Fruit fly (Drosophila melanogaster) whole organism, embryonic: ENCODE results near the gene CG9297.

Experiments used
- ATbp ChIP-seq: fragments of 200-800 bp; sonication (Bioruptor generic); optimal IDR thresholded peaks from 2 replicates; lab custom pipeline; 2017; ENCODE audit warnings: missing biosample characterization, mild to moderate bottlenecking, missing genetic modification characterization, missing genetic modification reagents
- Asciz ChIP-seq: fragments of 200-800 bp; sonication (Bioruptor generic); optimal IDR thresholded peaks from 2 replicates; lab custom pipeline; 2017; ENCODE audit warnings: missing biosample characterization, mild to moderate bottlenecking, missing genetic modification characterization, missing genetic modification reagents
- CG12942 ChIP-seq: fragments of 200-800 bp; sonication (Bioruptor generic); optimal IDR thresholded peaks from 3 replicates; lab custom pipeline; 2016; ENCODE audit warnings: missing biosample characterization, missing genetic modification characterization
- CG14441 ChIP-seq: fragments of 200-800 bp; sonication (Bioruptor generic); IDR thresholded peaks from 2 replicates; pipeline ENCODE4 v1.3.6; 2022; ENCODE audit warnings: missing biosample characterization, missing genetic modification characterization
- CG15011 ChIP-seq: fragments of 200-800 bp; sonication (Bioruptor generic); optimal IDR thresholded peaks from 3 replicates; lab custom pipeline; 2018; ENCODE audit warnings: missing biosample characterization, mild to moderate bottlenecking, missing genetic modification characterization
- CG15269 ChIP-seq: fragments of 200-800 bp; sonication (Bioruptor generic); optimal IDR thresholded peaks from 2 replicates; lab custom pipeline; 2018; ENCODE audit warnings: missing biosample characterization, mild to moderate bottlenecking, missing genetic modification characterization, moderate library complexity
- CG16815 ChIP-seq: fragments of 200-800 bp; sonication (Bioruptor generic); optimal IDR thresholded peaks from 3 replicates; lab custom pipeline; 2017; ENCODE audit warnings: missing biosample characterization, mild to moderate bottlenecking, missing genetic modification characterization
- CG17829 ChIP-seq: fragments of 200-800 bp; optimal IDR thresholded peaks from 2 replicates; lab custom pipeline; 2019; ENCODE audit warnings: missing biosample characterization, mild to moderate bottlenecking, missing genetic modification characterization, moderate library complexity
- CG1792 ChIP-seq: fragments of 200-800 bp; sonication (Bioruptor generic); optimal IDR thresholded peaks from 2 replicates; lab custom pipeline; 2016; ENCODE audit warnings: missing biosample characterization, missing genetic modification characterization
- CG2202 ChIP-seq: fragments of 200-800 bp; sonication (Bioruptor generic); optimal IDR thresholded peaks from 2 replicates; lab custom pipeline; 2018; ENCODE audit warnings: missing biosample characterization, mild to moderate bottlenecking, missing genetic modification characterization
- CG30431 ChIP-seq: fragments of 200-800 bp; sonication (Bioruptor generic); optimal IDR thresholded peaks from 2 replicates; lab custom pipeline; 2017; ENCODE audit warnings: missing biosample characterization, missing genetic modification characterization
- CG3995 ChIP-seq: fragments of 200-800 bp; sonication (Bioruptor generic); optimal IDR thresholded peaks from 3 replicates; lab custom pipeline; 2016; ENCODE audit warnings: missing biosample characterization, missing genetic modification characterization
- CG6683 ChIP-seq: fragments of 200-800 bp; sonication (Bioruptor generic); optimal IDR thresholded peaks from 2 replicates; lab custom pipeline; 2017; ENCODE audit warnings: missing biosample characterization, mild to moderate bottlenecking, missing genetic modification characterization, missing genetic modification reagents
- CG7963 ChIP-seq: fragments of 200-800 bp; sonication (Bioruptor generic); IDR thresholded peaks from 3 replicates; pipeline ENCODE4 v1.3.6; 2022; ENCODE audit warnings: missing biosample characterization, missing genetic modification characterization; ENCODE audit not compliant: partially characterized antibody
- CG8388 ChIP-seq: fragments of 200-800 bp; sonication (Bioruptor generic); optimal IDR thresholded peaks from 2 replicates; lab custom pipeline; 2019; ENCODE audit warnings: missing biosample characterization, mild to moderate bottlenecking, missing genetic modification characterization, moderate library complexity
- Chrac-16 ChIP-seq: fragments of 200-800 bp; sonication (Bioruptor generic); optimal IDR thresholded peaks from 3 replicates; lab custom pipeline; 2016; ENCODE audit warnings: missing biosample characterization, missing genetic modification characterization
- Hmx ChIP-seq: fragments of 200-800 bp; sonication (Bioruptor generic); optimal IDR thresholded peaks from 2 replicates; lab custom pipeline; 2016; ENCODE audit warnings: missing biosample characterization, missing genetic modification characterization
- Lhr ChIP-seq: fragments of 200-800 bp; sonication (Bioruptor generic); optimal IDR thresholded peaks from 3 replicates; lab custom pipeline; 2017; ENCODE audit warnings: mild to moderate bottlenecking, missing biosample characterization, missing genetic modification reagents, missing genetic modification characterization
- Mad ChIP-seq: fragments of 200-800 bp; sonication (Bioruptor generic); optimal IDR thresholded peaks from 2 replicates; lab custom pipeline; 2016; ENCODE audit warnings: missing biosample characterization, missing genetic modification characterization
- Mrtf ChIP-seq: fragments of 200-800 bp; sonication (Bioruptor generic); IDR thresholded peaks from 3 replicates; pipeline ENCODE4 v1.3.6; 2022; ENCODE audit warnings: missing biosample characterization, missing genetic modification characterization
- NK7.1 ChIP-seq: fragments of 200-800 bp; sonication (Bioruptor generic); optimal IDR thresholded peaks from 3 replicates; lab custom pipeline; 2016; ENCODE audit warnings: missing biosample characterization, missing genetic modification characterization
- Oli ChIP-seq: fragments of 200-800 bp; sonication (Bioruptor generic); optimal IDR thresholded peaks from 2 replicates; lab custom pipeline; 2018; ENCODE audit warnings: missing biosample characterization, mild to moderate bottlenecking, missing genetic modification characterization, moderate library complexity
- Opbp ChIP-seq: fragments of 200-800 bp; sonication (Bioruptor generic); IDR thresholded peaks from 3 replicates; pipeline ENCODE4 v1.3.6; 2022; ENCODE audit warnings: missing biosample characterization, missing genetic modification characterization; ENCODE audit not compliant: partially characterized antibody
- Sox102F ChIP-seq: fragments of 200-800 bp; sonication (Bioruptor generic); optimal IDR thresholded peaks from 2 replicates; lab custom pipeline; 2018; ENCODE audit warnings: missing biosample characterization, mild to moderate bottlenecking, missing genetic modification characterization, moderate library complexity
- Trl ChIP-seq, 3 experiments: fragments of >200 bp in 2 of 3; fragments of 200-800 bp in 1 of 3; sonication (Bioruptor generic) in 1 of 3; optimal IDR thresholded peaks; 2 replicates in 1 of 3; 3 replicates in 2 of 3; lab custom pipeline; 2016 to 2017; ENCODE audit warnings: missing biosample characterization in 1 of 3, missing genetic modification characterization in 1 of 3
- Usf ChIP-seq: fragments of 200-800 bp; sonication (Bioruptor generic); optimal IDR thresholded peaks from 2 replicates; lab custom pipeline; 2017; ENCODE audit warnings: missing genotype, missing biosample characterization, missing genetic modification characterization
- ac ChIP-seq: fragments of 200-800 bp; sonication (Bioruptor generic); optimal IDR thresholded peaks from 3 replicates; lab custom pipeline; 2017; ENCODE audit warnings: missing biosample characterization, mild to moderate bottlenecking, missing genetic modification characterization
- ase ChIP-seq: fragments of 200-800 bp; sonication (Bioruptor generic); IDR thresholded peaks from 3 replicates; pipeline ENCODE4 v1.3.6; 2022; ENCODE audit warnings: missing biosample characterization, missing genetic modification characterization
- chinmo ChIP-seq: fragments of 200-800 bp; sonication (Bioruptor generic); IDR thresholded peaks from 4 replicates; pipeline ENCODE4 v1.3.6; 2022; ENCODE audit warnings: missing biosample characterization, missing genetic modification characterization; ENCODE audit not compliant: partially characterized antibody
- corto ChIP-seq: fragments of 200-800 bp; sonication (Bioruptor generic); optimal IDR thresholded peaks from 2 replicates; lab custom pipeline; 2016; ENCODE audit warnings: missing biosample characterization, mild to moderate bottlenecking, missing genetic modification characterization, moderate library complexity
- en ChIP-seq: fragments of 200-800 bp; sonication (Bioruptor generic); optimal IDR thresholded peaks from 2 replicates; lab custom pipeline; 2016; ENCODE audit warnings: missing biosample characterization, missing genetic modification characterization
- esg ChIP-seq: fragments of 200-800 bp; sonication (Bioruptor generic); conservative IDR thresholded peaks from 2 replicates; pipeline ENCODE4 v1.3.6; 2022; ENCODE audit warnings: missing biosample characterization, missing genetic modification characterization
- gcm ChIP-seq: fragments of 200-800 bp; sonication (Bioruptor generic); optimal IDR thresholded peaks from 2 replicates; lab custom pipeline; 2019; ENCODE audit warnings: missing biosample characterization, mild to moderate bottlenecking, missing genetic modification characterization, moderate library complexity
- grau ChIP-seq: fragments of 200-800 bp; optimal IDR thresholded peaks from 3 replicates; lab custom pipeline; 2019; ENCODE audit warnings: missing biosample characterization, mild to moderate bottlenecking, missing genetic modification characterization, moderate library complexity
- gt ChIP-seq: fragments of 200-800 bp; sonication (Bioruptor generic); IDR thresholded peaks from 2 replicates; pipeline ENCODE4 v1.3.6; 2022; ENCODE audit warnings: missing biosample characterization, missing genetic modification characterization
- hkb ChIP-seq, 2 experiments: fragments of 200-800 bp in 1 of 2; fragments of >200 bp in 1 of 2; sonication (Bioruptor generic) in 1 of 2; IDR thresholded peaks in 1 of 2; optimal IDR thresholded peaks in 1 of 2; 2 replicates each; pipeline versions ENCODE4 v1.3.6 to Lab custom; 2017 to 2022; ENCODE audit warnings: missing biosample characterization in 1 of 2, missing genetic modification characterization in 1 of 2
- lola ChIP-seq, 3 experiments: fragments of >200 bp in 2 of 3; fragments of 200-800 bp in 1 of 3; sonication (Bioruptor generic) in 1 of 3; optimal IDR thresholded peaks; 2 replicates each; lab custom pipeline; 2017 to 2019; ENCODE audit warnings: missing biosample characterization in 3 of 3, missing genetic modification characterization in 3 of 3, mild to moderate bottlenecking in 1 of 3, moderate library complexity in 1 of 3
- luna ChIP-seq: fragments of 200-800 bp; sonication (Bioruptor generic); optimal IDR thresholded peaks from 2 replicates; lab custom pipeline; 2016; ENCODE audit warnings: missing biosample characterization, missing genetic modification characterization
- maf-S ChIP-seq: fragments of 200-800 bp; sonication (Bioruptor generic); optimal IDR thresholded peaks from 2 replicates; lab custom pipeline; 2016; ENCODE audit warnings: missing biosample characterization, missing genetic modification characterization
- nau ChIP-seq: fragments of 200-800 bp; sonication (Bioruptor generic); optimal IDR thresholded peaks from 3 replicates; lab custom pipeline; 2017; ENCODE audit warnings: missing biosample characterization, mild to moderate bottlenecking, missing genetic modification characterization, missing genetic modification reagents
- nerfin-1 ChIP-seq: fragments of 200-800 bp; sonication (Bioruptor generic); optimal IDR thresholded peaks from 3 replicates; lab custom pipeline; 2019; ENCODE audit warnings: missing biosample characterization, mild to moderate bottlenecking, missing genetic modification characterization, moderate library complexity
- nerfin-2 ChIP-seq: fragments of 200-800 bp; sonication (Bioruptor generic); IDR thresholded peaks from 2 replicates; pipeline ENCODE4 v1.3.6; 2022; ENCODE audit warnings: missing biosample characterization, missing genetic modification characterization; ENCODE audit not compliant: partially characterized antibody
- odd ChIP-seq: fragments of 200-800 bp; sonication (Bioruptor generic); optimal IDR thresholded peaks from 2 replicates; lab custom pipeline; 2017; ENCODE audit warnings: missing biosample characterization, mild to moderate bottlenecking, missing genetic modification characterization
- pnt ChIP-seq: fragments of 200-800 bp; sonication (Bioruptor generic); optimal IDR thresholded peaks from 3 replicates; lab custom pipeline; 2016; ENCODE audit warnings: missing biosample characterization, missing genetic modification characterization
- sd ChIP-seq: fragments of 200-800 bp; sonication (Bioruptor generic); optimal IDR thresholded peaks from 3 replicates; lab custom pipeline; 2018; ENCODE audit warnings: missing biosample characterization, mild to moderate bottlenecking, missing genetic modification characterization, moderate library complexity
- slp2 ChIP-seq: fragments of 200-800 bp; sonication (Bioruptor generic); optimal IDR thresholded peaks from 2 replicates; lab custom pipeline; 2016; ENCODE audit warnings: missing biosample characterization, missing genetic modification characterization
- wek ChIP-seq: fragments of 200-800 bp; sonication (Bioruptor generic); optimal IDR thresholded peaks from 3 replicates; lab custom pipeline; 2018; ENCODE audit warnings: missing biosample characterization, mild to moderate bottlenecking, missing genetic modification characterization, moderate library complexity

Gene CG9297

DNA sequence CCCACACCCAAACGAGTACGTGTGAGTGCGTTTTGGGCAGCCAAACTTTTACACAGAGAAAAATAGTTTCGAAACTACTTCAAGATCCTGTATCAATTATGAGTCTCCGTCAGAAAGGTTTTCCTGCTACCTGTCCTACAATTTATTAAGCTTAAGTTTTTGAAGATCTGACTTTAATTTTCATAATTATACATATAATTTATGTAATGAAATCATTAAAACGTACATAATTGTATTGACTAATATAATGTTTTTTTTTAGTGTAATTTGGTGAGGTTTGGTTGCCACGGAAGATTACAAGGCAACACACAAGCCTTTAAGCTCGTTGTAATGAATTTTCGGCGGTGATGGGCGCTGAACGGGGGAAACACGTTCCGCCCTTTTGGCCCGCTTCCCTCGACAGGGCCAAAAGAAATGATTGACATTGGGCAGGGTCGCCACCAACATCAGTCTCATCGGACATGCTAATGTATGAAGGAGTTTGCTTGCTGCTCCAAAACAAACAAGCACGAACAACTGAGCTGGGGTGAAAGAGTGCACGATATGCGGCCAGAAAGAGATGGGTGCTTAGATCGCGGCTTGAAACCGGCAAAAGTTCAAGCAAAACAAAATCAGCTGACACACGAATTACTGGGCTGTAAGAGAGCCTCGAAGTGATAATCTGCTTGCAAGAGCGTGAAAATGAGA lies 22.8 kb downstream of the CG9297 start (continued):
- no peak for TF ChIP-seq Hmx (GFP tag; lab: Kevin White, UChicago)
- TF ChIP-seq nerfin-1 (tag; lab: Kevin White, UChicago): peak; percentile 66
- peak; percentile 14 for TF ChIP-seq CG16815
- TF ChIP-seq en (GFP tag; lab: Kevin White, UChicago): no peak
- TF ChIP-seq nerfin-2: no peak
- TF ChIP-seq nau: peak; percentile 46
- peak; percentile 86 for TF ChIP-seq CG8388 (GFP tag; lab: Kevin White, UChicago)
- TF ChIP-seq Trl (optimal IDR thresholded peaks at IDR 0.05; lab: Kevin White, UChicago): no peak
- TF ChIP-seq Trl (GFP tag; optimal IDR thresholded peaks at IDR 0.05; lab: Kevin White, UChicago): no peak
- TF ChIP-seq slp2 (GFP tag; lab: Kevin White, UChicago): no peak
- TF ChIP-seq ac: no peak
- TF ChIP-seq hkb (optimal IDR thresholded peaks at IDR 0.05; lab: Kevin White, UChicago): no peak
- TF ChIP-seq hkb (GFP tag; IDR thresholded peaks at IDR 0.05; lab: Robert Waterston, UW): peak; percentile 80
- no peak for TF ChIP-seq CG6683 (GFP tag; lab: Kevin White, UChicago)
- TF ChIP-seq CG15011: peak; percentile 11
- peak; percentile 84 for TF ChIP-seq Oli (tag; lab: Kevin White, UChicago)
- no peak for TF ChIP-seq corto
- TF ChIP-seq Lhr (GFP tag; lab: Kevin White, UChicago): peak; percentile 64
- TF ChIP-seq wek (GFP tag; lab: Kevin White, UChicago): no peak
- TF ChIP-seq chinmo (GFP tag; lab: Robert Waterston, UW): no peak
- peak; percentile 84 for TF ChIP-seq ATbp (GFP tag; lab: Kevin White, UChicago)
- no peak for TF ChIP-seq Opbp (GFP tag; lab: Robert Waterston, UW)
- TF ChIP-seq CG7963 (GFP tag; lab: Robert Waterston, UW): no peak
- TF ChIP-seq CG15269 (tag; lab: Kevin White, UChicago): peak; percentile 62
- peak; percentile 71 for TF ChIP-seq gcm (GFP tag; lab: Kevin White, UChicago)
- TF ChIP-seq Mrtf (GFP tag; lab: Robert Waterston, UW): peak; percentile 45; the same call in 1 of the 3 replicates
- TF ChIP-seq CG3995 (GFP tag; lab: Kevin White, UChicago): no peak
- peak; percentile 57 for TF ChIP-seq Asciz (GFP tag; lab: Kevin White, UChicago)
- TF ChIP-seq Usf: peak; percentile 33
- TF ChIP-seq maf-S (GFP tag; lab: Kevin White, UChicago): no peak
- peak; percentile 88 for TF ChIP-seq Sox102F
- TF ChIP-seq CG30431: peak; percentile 47
- TF ChIP-seq luna: no peak
- no peak for TF ChIP-seq CG14441 (GFP tag; lab: Robert Waterston, UW)
- peak in 1 of 3 experiments; percentile 85 for TF ChIP-seq lola (GFP tag; optimal IDR thresholded peaks at IDR 0.05; lab: Kevin White, UChicago)
- TF ChIP-seq esg: peak; percentile 64
- TF ChIP-seq sd (tag; lab: Kevin White, UChicago): no peak
- TF ChIP-seq CG17829 (tag; lab: Kevin White, UChicago): peak; percentile 71
- TF ChIP-seq CG12942 (GFP tag; lab: Kevin White, UChicago): peak; percentile 40
- peak; percentile 57; the same call in 1 of the 3 replicates for TF ChIP-seq ase (GFP tag; lab: Robert Waterston, UW)
- peak; percentile 14 for TF ChIP-seq pnt (GFP tag; lab: Kevin White, UChicago)
- TF ChIP-seq odd (GFP tag; lab: Kevin White, UChicago): peak; percentile 54
- peak; percentile 32 for TF ChIP-seq Chrac-16 (GFP tag; lab: Kevin White, UChicago)
- TF ChIP-seq grau (tag; lab: Kevin White, UChicago): peak; percentile 73
- TF ChIP-seq NK7.1 (GFP tag; lab: Kevin White, UChicago): peak; percentile 10
- peak; percentile 70 for TF ChIP-seq CG2202 (tag; lab: Kevin White, UChicago)
- peak; percentile 26 for TF ChIP-seq Mad (GFP tag; lab: Kevin White, UChicago)
- no peak for TF ChIP-seq CG1792 (GFP tag; lab: Kevin White, UChicago)
- peak; percentile 23; the same call in 1 of the 2 replicates for TF ChIP-seq gt (GFP tag; lab: Robert Waterston, UW)
